Fruit fly (Drosophila melanogaster) whole organism, prepupa: Measurements from ENCODE around the gene Trim9.

Experiments used
- Blimp-1 ChIP-seq: fragments of 200-800 bp; sonication (Bioruptor generic); optimal IDR thresholded peaks from 3 replicates; lab custom pipeline; 2017; ENCODE audit warnings: missing biosample characterization, missing genetic modification characterization, mild to moderate bottlenecking, moderate library complexity, missing genetic modification reagents
- CG8319 ChIP-seq: fragments of 200-800 bp; sonication (Bioruptor generic); optimal IDR thresholded peaks from 3 replicates; lab custom pipeline; 2016; ENCODE audit warnings: missing biosample characterization, missing genetic modification characterization
- Ets21C ChIP-seq: fragments of 200-800 bp; sonication (Bioruptor generic); optimal IDR thresholded peaks from 3 replicates; lab custom pipeline; 2016; ENCODE audit warnings: missing biosample characterization, missing genetic modification characterization
- OdsH ChIP-seq: fragments of 200-800 bp; sonication (Bioruptor generic); optimal IDR thresholded peaks from 3 replicates; lab custom pipeline; 2016; ENCODE audit warnings: missing biosample characterization, missing genetic modification characterization
- Sox102F ChIP-seq: fragments of 200-800 bp; sonication (Bioruptor generic); optimal IDR thresholded peaks from 2 replicates; lab custom pipeline; 2016; ENCODE audit warnings: missing biosample characterization, mild to moderate bottlenecking, missing genetic modification characterization
- Sox15 ChIP-seq: fragments of 200-800 bp; sonication (Bioruptor generic); optimal IDR thresholded peaks from 3 replicates; lab custom pipeline; 2016; ENCODE audit warnings: missing biosample characterization, missing genetic modification characterization
- fd59A ChIP-seq: fragments of 200-800 bp; sonication (Bioruptor generic); optimal IDR thresholded peaks from 2 replicates; lab custom pipeline; 2017; ENCODE audit warnings: missing biosample characterization, mild to moderate bottlenecking, missing genetic modification characterization, missing genetic modification reagents
- salr ChIP-seq, 2 experiments: fragments of 200-800 bp; sonication (Bioruptor generic); optimal IDR thresholded peaks; 3 replicates each; lab custom pipeline; 2016 to 2018; ENCODE audit warnings: missing biosample characterization in 2 of 2, missing genetic modification characterization in 2 of 2, mild to moderate bottlenecking in 1 of 2

dm6 chr2L:10504895-10505294 lies 39.8 kb upstream of the Trim9 start:
- TF ChIP-seq Blimp-1 (GFP tag; lab: Kevin White, UChicago) = peak; percentile 26
- TF ChIP-seq Sox102F = no peak
- no peak for TF ChIP-seq fd59A
- no peak for TF ChIP-seq Sox15 (GFP tag; lab: Kevin White, UChicago)
- no peak for TF ChIP-seq Ets21C
- no peak for TF ChIP-seq salr (GFP tag; optimal IDR thresholded peaks at IDR 0.05; lab: Kevin White, UChicago)
- no peak for TF ChIP-seq OdsH
- no peak for TF ChIP-seq CG8319 (GFP tag; lab: Kevin White, UChicago)
